Worm (Caenorhabditis elegans) whole organism, midembryonic: ENCODE data around the gene B0457.6.
A peak's percentile ranks its signal among the peaks of the same experiment; 100 is the strongest.

ENCODE experiments used
- T22C8.4 ChIP-seq: fragments of 200-800 bp; sonication (Bioruptor generic); IDR thresholded peaks from 2 replicates; pipeline ENCODE4 v1.3.6; 2022; ENCODE audit warnings: missing genetic modification characterization, missing compliant biosample characterization
- cog-1 ChIP-seq: sonication (generic microtip); optimal IDR thresholded peaks from 2 replicates; lab custom pipeline; 2016; ENCODE audit warnings: missing genetic modification characterization, missing compliant biosample characterization
- flt-1 ChIP-seq: fragments of 200-800 bp; sonication (Bioruptor generic); IDR thresholded peaks from 2 replicates; pipeline ENCODE4 v1.3.6; 2022; ENCODE audit warnings: missing genetic modification characterization, missing compliant biosample characterization
- klf-2 ChIP-seq: fragments of 200-800 bp; sonication (Bioruptor generic); conservative IDR thresholded peaks from 2 replicates; pipeline ENCODE4 v1.3.6; 2022; ENCODE audit warnings: missing genetic modification reagents, missing genetic modification characterization, missing compliant biosample characterization
- med-1 ChIP-seq: sonication (generic microtip); optimal IDR thresholded peaks from 2 replicates; lab custom pipeline; 2017; ENCODE audit warnings: missing genetic modification characterization, mild to moderate bottlenecking, missing compliant biosample characterization, antibody characterized with exemption, missing genetic modification reagents; ENCODE audit not compliant: insufficient read depth
- ref-1 ChIP-seq: fragments of 200-800 bp; sonication (Bioruptor generic); conservative IDR thresholded peaks from 2 replicates; pipeline ENCODE4 v1.3.6; 2022; ENCODE audit warnings: missing genetic modification reagents, missing genetic modification characterization, missing compliant biosample characterization
- tab-1 ChIP-seq: fragments of 200-800 bp; sonication (Bioruptor generic); IDR thresholded peaks from 2 replicates; pipeline ENCODE4 v1.3.6; 2022; ENCODE audit warnings: missing genetic modification characterization, missing compliant biosample characterization
- ztf-23 ChIP-seq: fragments of 200-800 bp; sonication (Bioruptor generic); IDR thresholded peaks from 2 replicates; pipeline ENCODE4 v1.3.6; 2022; ENCODE audit warnings: missing genetic modification reagents, missing genetic modification characterization, missing compliant biosample characterization
- ztf-29 ChIP-seq: fragments of 200-800 bp; sonication (Bioruptor generic); IDR thresholded peaks from 2 replicates; pipeline ENCODE4 v1.3.6; 2022; ENCODE audit warnings: missing genetic modification reagents, missing genetic modification characterization, missing compliant biosample characterization

Gene B0457.6

ce11 chrII:8948640-8949039 is 26.4 kb downstream of the B0457.6 start:
- TF ChIP-seq ztf-23 (GFP tag; lab: Robert Waterston, UW) (no peak), ref-1 (GFP tag; lab: Robert Waterston, UW) (no peak), klf-2 (GFP tag; lab: Robert Waterston, UW) (no peak), tab-1 (GFP tag; lab: Robert Waterston, UW) (no peak), cog-1 (no peak), ztf-29 (no peak), med-1 (GFP tag; lab: Kevin White, UChicago) (no peak), flt-1 (no peak), T22C8.4 (GFP tag; lab: Robert Waterston, UW) (no peak)

- TF ChIP-seq flt-1 (no peak), ref-1 (GFP tag; lab: Robert Waterston, UW) (no peak), ztf-29 (no peak), T22C8.4 (GFP tag; lab: Robert Waterston, UW) (no peak), tab-1 (GFP tag; lab: Robert Waterston, UW) (no peak), cog-1 (no peak), klf-2 (GFP tag; lab: Robert Waterston, UW) (no peak)
Observed at ce11 chrII:8951270-8951669, 29.0 kb downstream of the B0457.6 start.

- TF ChIP-seq T22C8.4 (GFP tag; lab: Robert Waterston, UW) (no peak), tab-1 (GFP tag; lab: Robert Waterston, UW) (no peak), ztf-29 (no peak), klf-2 (GFP tag; lab: Robert Waterston, UW) (no peak), ref-1 (GFP tag; lab: Robert Waterston, UW) (no peak), ztf-23 (GFP tag; lab: Robert Waterston, UW) (no peak), med-1 (GFP tag; lab: Kevin White, UChicago) (no peak)
Observed at ce11 chrII:8953703-8954102, 31.5 kb downstream of the B0457.6 start.

- TF ChIP-seq med-1 (GFP tag; lab: Kevin White, UChicago): no peak
- no peak for TF ChIP-seq tab-1 (GFP tag; lab: Robert Waterston, UW)
- no peak for TF ChIP-seq T22C8.4 (GFP tag; lab: Robert Waterston, UW)
- no peak for TF ChIP-seq ztf-23 (GFP tag; lab: Robert Waterston, UW)
- no peak for TF ChIP-seq flt-1
- TF ChIP-seq ztf-29: no peak
- TF ChIP-seq klf-2 (GFP tag; lab: Robert Waterston, UW): no peak
- TF ChIP-seq cog-1: no peak
- no peak for TF ChIP-seq ref-1 (GFP tag; lab: Robert Waterston, UW)
Observed at ce11 chrII:8956896-8957295, 34.7 kb downstream of the B0457.6 start.

ce11 chrII:8959081-8959480 is 36.9 kb downstream of the B0457.6 start:
- TF ChIP-seq med-1 (GFP tag; lab: Kevin White, UChicago) (no peak), tab-1 (GFP tag; lab: Robert Waterston, UW) (no peak), cog-1 (no peak), klf-2 (GFP tag; lab: Robert Waterston, UW) (no peak), T22C8.4 (GFP tag; lab: Robert Waterston, UW) (no peak), ztf-29 (no peak), flt-1 (no peak), ztf-23 (GFP tag; lab: Robert Waterston, UW) (no peak), ref-1 (GFP tag; lab: Robert Waterston, UW) (no peak)

ce11 chrII:8960414-8960813 is 38.2 kb downstream of the B0457.6 start, which contains the start of gene cal-2:
Gene cal-2, plus strand, starts transcription at chrII:8960714.
- TF ChIP-seq T22C8.4 (GFP tag; lab: Robert Waterston, UW) (no peak), ztf-23 (GFP tag; lab: Robert Waterston, UW) (no peak), cog-1 (no peak), med-1 (GFP tag; lab: Kevin White, UChicago) (no peak), ztf-29 (no peak), tab-1 (GFP tag; lab: Robert Waterston, UW) (no peak), klf-2 (GFP tag; lab: Robert Waterston, UW) (no peak)

- TF ChIP-seq flt-1: no peak
- no peak for TF ChIP-seq ztf-23 (GFP tag; lab: Robert Waterston, UW)
- TF ChIP-seq cog-1: no peak
- TF ChIP-seq klf-2 (GFP tag; lab: Robert Waterston, UW): no peak
- no peak for TF ChIP-seq T22C8.4 (GFP tag; lab: Robert Waterston, UW)
- no peak for TF ChIP-seq med-1 (GFP tag; lab: Kevin White, UChicago)
Observed at ce11 chrII:8961450-8961849, 39.2 kb downstream of the B0457.6 start.

ce11 chrII:8962206-8962605 is 40.0 kb downstream of the B0457.6 start:
- TF ChIP-seq ztf-23 (GFP tag; lab: Robert Waterston, UW): no peak
- no peak for TF ChIP-seq cog-1
- TF ChIP-seq ref-1 (GFP tag; lab: Robert Waterston, UW): no peak
- no peak for TF ChIP-seq med-1 (GFP tag; lab: Kevin White, UChicago)
- no peak for TF ChIP-seq klf-2 (GFP tag; lab: Robert Waterston, UW)
- TF ChIP-seq flt-1: no peak
- TF ChIP-seq ztf-29: no peak
- TF ChIP-seq tab-1 (GFP tag; lab: Robert Waterston, UW): no peak

- TF ChIP-seq ztf-23 (GFP tag; lab: Robert Waterston, UW): no peak
Observed at ce11 chrII:8964049-8964448, 41.8 kb downstream of the B0457.6 start, which contains the start of gene sftd-3. Gene sftd-3, minus strand, starts transcription at chrII:8964149.

ce11 chrII:8964835-8965234 is 42.6 kb downstream of the B0457.6 start, which contains the start of the genes ndub-3 and C18E9.2:
Gene ndub-3, minus strand, starts transcription at chrII:8964890.
Gene C18E9.2, plus strand, starts transcription at chrII:8965006.
- TF ChIP-seq ztf-23 (GFP tag; lab: Robert Waterston, UW) (0 out of 2 replicates have a peak, but pooled peaks have one; percentile 48), tab-1 (GFP tag; lab: Robert Waterston, UW) (no peak)
